Worm (Caenorhabditis elegans) whole organism, L4 larva: Measurements from ENCODE around the gene gap-1.

Experiments used
- Y48G9A.11 ChIP-seq: fragments of 200-800 bp; sonication (Bioruptor generic); IDR thresholded peaks from 2 replicates; pipeline ENCODE4 v1.3.6; 2022; ENCODE audit warnings: missing genetic modification reagents, missing genetic modification characterization, missing compliant biosample characterization
- Y75B8A.6 ChIP-seq: fragments of 200-800 bp; sonication (Bioruptor generic); IDR thresholded peaks from 2 replicates; pipeline ENCODE4 v1.3.6; 2022; ENCODE audit warnings: missing genetic modification reagents, missing genetic modification characterization, missing compliant biosample characterization
- aha-1 ChIP-seq: fragments of 150-350 bp; peaks from one replicate; lab custom pipeline; 2014; ENCODE audit warnings: missing biosample characterization, missing genetic modification characterization
- ama-1 ChIP-seq: fragments of 150-350 bp; optimal IDR thresholded peaks from 2 replicates; lab custom pipeline; 2014; ENCODE audit warnings: inconsistent platforms, mixed read lengths
- arid-1 ChIP-seq: fragments of 200-800 bp; sonication (Bioruptor generic); conservative IDR thresholded peaks from 2 replicates; pipeline ENCODE4 v1.3.6; 2022; ENCODE audit warnings: missing genetic modification reagents, missing genetic modification characterization, missing compliant biosample characterization
- ctbp-1 ChIP-seq: fragments of 200-800 bp; sonication (Bioruptor generic); IDR thresholded peaks from 2 replicates; pipeline ENCODE4 v1.3.6; 2022; ENCODE audit warnings: missing genetic modification reagents, missing genetic modification characterization, missing compliant biosample characterization
- daf-16 ChIP-seq, 3 experiments: sonication (generic microtip); optimal IDR thresholded peaks; 2 replicates each; lab custom pipeline; 2016 to 2017; ENCODE audit warnings: missing genetic modification characterization in 3 of 3, missing genetic modification reagents in 3 of 3, mild to moderate bottlenecking in 2 of 3, missing compliant biosample characterization in 2 of 3, missing biosample characterization in 1 of 3, moderate library complexity in 1 of 3
- daf-19 ChIP-seq: fragments of 200-800 bp; sonication (Bioruptor generic); conservative IDR thresholded peaks from 2 replicates; pipeline ENCODE4 v1.3.6; 2022; ENCODE audit warnings: missing genetic modification characterization, missing compliant biosample characterization
- dve-1 ChIP-seq: sonication (generic microtip); optimal IDR thresholded peaks from 2 replicates; lab custom pipeline; 2017; ENCODE audit warnings: antibody characterized with exemption, mild to moderate bottlenecking, missing genetic modification characterization, missing compliant biosample characterization; ENCODE audit not compliant: insufficient read depth
- egl-27 ChIP-seq: sonication (generic microtip); optimal IDR thresholded peaks from 3 replicates; lab custom pipeline; 2017; ENCODE audit warnings: missing biosample characterization, missing genetic modification reagents, missing genetic modification characterization
- egl-43 ChIP-seq: fragments of 200-800 bp; sonication (Bioruptor generic); IDR thresholded peaks from 2 replicates; pipeline ENCODE4 v1.3.6; 2022; ENCODE audit warnings: missing genetic modification reagents, missing genetic modification characterization, missing compliant biosample characterization
- hlh-11 ChIP-seq: fragments of 200-800 bp; sonication (Bioruptor generic); optimal IDR thresholded peaks from 2 replicates; lab custom pipeline; 2018; ENCODE audit warnings: mild to moderate bottlenecking, missing genetic modification characterization, missing compliant biosample characterization
- lin-13 ChIP-seq: fragments of 150-350 bp; optimal IDR thresholded peaks from 2 replicates; lab custom pipeline; 2014; ENCODE audit warnings: missing biosample characterization, missing genetic modification reagents, missing genetic modification characterization
- lin-39 ChIP-seq: fragments of 150-350 bp; optimal IDR thresholded peaks from 2 replicates; lab custom pipeline; 2014; ENCODE audit warnings: missing biosample characterization, missing genetic modification reagents, missing genetic modification characterization
- madf-9 ChIP-seq: fragments of 200-800 bp; sonication (Bioruptor generic); conservative IDR thresholded peaks from 2 replicates; pipeline ENCODE4 v1.3.6; 2022; ENCODE audit warnings: missing genetic modification reagents, missing genetic modification characterization, missing compliant biosample characterization
- mes-2 ChIP-seq: sonication (generic microtip); optimal IDR thresholded peaks from 2 replicates; lab custom pipeline; 2016; ENCODE audit warnings: missing genotype, mild to moderate bottlenecking, missing genetic modification characterization, missing compliant biosample characterization; ENCODE audit not compliant: poor library complexity, severe bottlenecking
- nhr-102 ChIP-seq: sonication (generic microtip); optimal IDR thresholded peaks from 2 replicates; lab custom pipeline; 2016; ENCODE audit warnings: mild to moderate bottlenecking, missing genetic modification characterization, moderate library complexity, missing compliant biosample characterization
- nhr-111 ChIP-seq: fragments of 200-800 bp; sonication (Bioruptor generic); optimal IDR thresholded peaks from 2 replicates; lab custom pipeline; 2018; ENCODE audit warnings: mild to moderate bottlenecking, missing genetic modification characterization, missing compliant biosample characterization
- nhr-25 ChIP-seq: sonication (generic microtip); optimal IDR thresholded peaks from 2 replicates; lab custom pipeline; 2017; ENCODE audit warnings: missing genetic modification characterization, mild to moderate bottlenecking, missing compliant biosample characterization, antibody characterized with exemption, moderate library complexity, borderline replicate concordance; ENCODE audit not compliant: insufficient read depth
- nhr-28 ChIP-seq: fragments of 150-350 bp; optimal IDR thresholded peaks from 2 replicates; lab custom pipeline; 2014; ENCODE audit warnings: missing biosample characterization, missing genetic modification characterization
- nhr-42 ChIP-seq: fragments of 200-800 bp; sonication (Bioruptor generic); IDR thresholded peaks from 2 replicates; pipeline ENCODE4 v1.3.6; 2022; ENCODE audit warnings: missing genetic modification characterization, missing compliant biosample characterization
- set-16 ChIP-seq: fragments of 200-800 bp; sonication (Bioruptor generic); IDR thresholded peaks from 2 replicates; pipeline ENCODE4 v1.3.6; 2022; ENCODE audit warnings: missing genetic modification reagents, missing genetic modification characterization, missing compliant biosample characterization
- spr-3 ChIP-seq: fragments of 200-800 bp; sonication (Bioruptor generic); optimal IDR thresholded peaks from 2 replicates; lab custom pipeline; 2018; ENCODE audit warnings: mild to moderate bottlenecking, missing genetic modification characterization, missing compliant biosample characterization
- unc-130 ChIP-seq: sonication (generic microtip); optimal IDR thresholded peaks from 2 replicates; lab custom pipeline; 2016; ENCODE audit warnings: missing genetic modification reagents, missing genetic modification characterization, missing compliant biosample characterization
- unc-62 ChIP-seq, 3 experiments: fragments of 150-350 bp in 1 of 3; sonication (generic microtip); optimal IDR thresholded peaks in 2 of 3; peaks in 1 of 3; 1 replicate in 1 of 3; 2 replicates in 2 of 3; lab custom pipeline; 2014 to 2017; ENCODE audit warnings: missing biosample characterization in 3 of 3, missing genetic modification characterization in 3 of 3, missing genetic modification reagents in 3 of 3, missing genotype in 1 of 3

The gap-1 gene

ce11 chrX:2204963-2205362 is 12.7 kb downstream of the gap-1 start, which contains the start of gene T24C12.4:
Gene T24C12.4 (minus strand): TSS chrX:2205063.
- TF ChIP-seq ama-1 (lab: Kevin White, UChicago) (no peak), lin-13 (GFP tag; lab: Kevin White, UChicago) (no peak), arid-1 (GFP tag; lab: Robert Waterston, UW) (no peak)
- TF ChIP-seq, all 104 proteins: peak for 0

- TF ChIP-seq nhr-25 (peak; percentile 45), daf-19 (GFP tag; lab: Robert Waterston, UW) (no peak), nhr-28 (peak; percentile 28), hlh-11 (tag; lab: Kevin White, UChicago) (peak; percentile 10), unc-130 (no peak)
Measured at ce11 chrX:2208391-2208790, 16.1 kb downstream of the gap-1 start.

ce11 chrX:2210164-2210563 is 17.9 kb downstream of the gap-1 start:
- TF ChIP-seq Y75B8A.6 (GFP tag; lab: Robert Waterston, UW) (no peak), egl-43 (GFP tag; lab: Robert Waterston, UW) (0 out of 2 replicates have a peak, but pooled peaks have one; percentile 48)

ce11 chrX:2210751-2211150 is 18.4 kb downstream of the gap-1 start, which contains the start of gene peb-1:
Gene peb-1 (plus strand): TSS chrX:2211051.
- TF ChIP-seq aha-1 (tag; lab: Kevin White, UChicago) = peak; percentile 75
- TF ChIP-seq nhr-102 (tag; lab: Kevin White, UChicago) = no peak
- no peak for TF ChIP-seq ctbp-1 (GFP tag; lab: Robert Waterston, UW)
- no peak for TF ChIP-seq egl-43 (GFP tag; lab: Robert Waterston, UW)

ce11 chrX:2212141-2212540 is 19.8 kb downstream of the gap-1 start:
- TF ChIP-seq mes-2 (tag; lab: Kevin White, UChicago) = peak; percentile 11
- TF ChIP-seq set-16 (GFP tag; lab: Robert Waterston, UW) = peak; percentile 63
- no peak for TF ChIP-seq Y48G9A.11 (GFP tag; lab: Robert Waterston, UW)
- TF ChIP-seq dve-1 (tag; lab: Kevin White, UChicago) = no peak
- TF ChIP-seq spr-3 (GFP tag; lab: Kevin White, UChicago) = no peak
- TF ChIP-seq egl-27 (tag; lab: Kevin White, UChicago) = no peak
- no peak for TF ChIP-seq daf-16 (GFP tag; optimal IDR thresholded peaks at IDR 0.05; lab: Kevin White, UChicago)
- no peak for TF ChIP-seq daf-16 (tag; optimal IDR thresholded peaks at IDR 0.05; lab: Kevin White, UChicago)
- TF ChIP-seq nhr-111 (GFP tag; lab: Kevin White, UChicago) = no peak
- 0 out of 2 replicates have a peak, but pooled peaks have one; percentile 8 for TF ChIP-seq nhr-42 (GFP tag; lab: Robert Waterston, UW)
- TF ChIP-seq lin-39 (tag; lab: Kevin White, UChicago) = no peak
- 0 out of 2 replicates have a peak, but pooled peaks have one; percentile 24 for TF ChIP-seq egl-43 (GFP tag; lab: Robert Waterston, UW)
- TF ChIP-seq, all 104 proteins: peak for 4

ce11 chrX:2212712-2213111 is 20.4 kb downstream of the gap-1 start:
- no peak for TF ChIP-seq lin-39 (tag; lab: Kevin White, UChicago)
- TF ChIP-seq unc-62 (GFP tag; optimal IDR thresholded peaks at IDR 0.05 in 1 of 2; lab: Kevin White, UChicago) = peak in 1 of 2 experiments; percentile 66
- TF ChIP-seq unc-62 (tag; optimal IDR thresholded peaks at IDR 0.05; lab: Kevin White, UChicago) = no peak
- TF ChIP-seq madf-9 = no peak
